Comparison of ENCODE assay signal across 2 fruit fly cellular contexts in genomic region chr3R:20754991-20755390, dm6.
TF ChIP-seq lines count a peak whose summit lies in the region.

No protein-coding gene starts in this region.

- no peak for TF ChIP-seq CTCF in whole organism, embryonic (GFP tag; optimal IDR thresholded peaks at IDR 0.05; lab: Kevin White, UChicago)

TF ChIP-seq in whole organism, embryonic, 481 proteins besides CTCF, POLR2A, EP300 and RAD21:
- no peak for TF ChIP-seq hbn (GFP tag; IDR thresholded peaks at IDR 0.05; lab: Robert Waterston, UW; ENCODE audit: partially characterized antibody)
- no peak for TF ChIP-seq Deaf1 (tag; optimal IDR thresholded peaks at IDR 0.05; lab: Kevin White, UChicago)
- TF ChIP-seq Rx (GFP tag; IDR thresholded peaks at IDR 0.05; lab: Robert Waterston, UW) = no peak
- no peak for TF ChIP-seq BEAF-32 (GFP tag; optimal IDR thresholded peaks at IDR 0.05; lab: Kevin White, UChicago)
- TF ChIP-seq da (GFP tag; optimal IDR thresholded peaks at IDR 0.05; lab: Kevin White, UChicago) = no peak
- 0 out of 2 replicates have a peak, but pooled peaks have one; percentile 5 for TF ChIP-seq CG32772 (GFP tag; IDR thresholded peaks at IDR 0.05; lab: Robert Waterston, UW)
- no peak for TF ChIP-seq CG33213 (GFP tag; optimal IDR thresholded peaks at IDR 0.05; lab: Kevin White, UChicago)
- TF ChIP-seq CG9932 (GFP tag; IDR thresholded peaks at IDR 0.05; lab: Robert Waterston, UW) = 0 out of 2 replicates have a peak, but pooled peaks have one; percentile 13
- TF ChIP-seq Dfd (GFP tag; optimal IDR thresholded peaks at IDR 0.05; lab: Kevin White, UChicago) = peak in 1 of 2 experiments; percentile 54

TF ChIP-seq in whole organism, wandering third instar larva, 38 proteins besides CTCF, POLR2A, EP300 and RAD21:
- TF ChIP-seq Dfd (GFP tag; optimal IDR thresholded peaks at IDR 0.05; lab: Kevin White, UChicago) = peak; percentile 71
- TF ChIP-seq woc (GFP tag; optimal IDR thresholded peaks at IDR 0.05; lab: Kevin White, UChicago) = no peak
